Fruit fly (Drosophila melanogaster) whole organism, embryonic: ENCODE results near the gene spd-2.
A peak's percentile ranks its signal among the peaks of the same experiment; 100 is the strongest.

Experiments
- BEAF-32 ChIP-seq: fragments of 200-800 bp; sonication (Bioruptor generic); optimal IDR thresholded peaks from 3 replicates; lab custom pipeline; 2017; ENCODE audit warnings: missing biosample characterization, missing genetic modification characterization, mild to moderate bottlenecking, moderate library complexity, missing genetic modification reagents
- Blimp-1 ChIP-seq: fragments of 200-800 bp; sonication (Bioruptor generic); optimal IDR thresholded peaks from 3 replicates; lab custom pipeline; 2018; ENCODE audit warnings: missing biosample characterization, missing genetic modification characterization, mild to moderate bottlenecking, moderate library complexity, missing genetic modification reagents
- CG10147 ChIP-seq: fragments of 200-800 bp; sonication (Bioruptor generic); optimal IDR thresholded peaks from 2 replicates; lab custom pipeline; 2019; ENCODE audit warnings: missing biosample characterization, mild to moderate bottlenecking, missing genetic modification characterization, moderate library complexity
- CG11085 ChIP-seq: fragments of 200-800 bp; sonication (Bioruptor generic); IDR thresholded peaks from 2 replicates; pipeline ENCODE4 v1.3.6; 2022; ENCODE audit warnings: missing biosample characterization, missing genetic modification characterization
- CG11456 ChIP-seq: fragments of 200-800 bp; sonication (Bioruptor generic); IDR thresholded peaks from 3 replicates; pipeline ENCODE4 v1.3.6; 2022; ENCODE audit warnings: missing biosample characterization, missing genetic modification characterization
- CG12071 ChIP-seq: fragments of 200-800 bp; sonication (Bioruptor generic); optimal IDR thresholded peaks from 3 replicates; lab custom pipeline; 2018; ENCODE audit warnings: missing biosample characterization, mild to moderate bottlenecking, missing genetic modification characterization
- CG12155 ChIP-seq: fragments of 200-800 bp; sonication (Bioruptor generic); optimal IDR thresholded peaks from 3 replicates; lab custom pipeline; 2016; ENCODE audit warnings: missing biosample characterization, missing genetic modification characterization
- CG12942 ChIP-seq: fragments of 200-800 bp; sonication (Bioruptor generic); optimal IDR thresholded peaks from 3 replicates; lab custom pipeline; 2016; ENCODE audit warnings: missing biosample characterization, missing genetic modification characterization
- CG14710 ChIP-seq: fragments of 200-800 bp; sonication (Bioruptor generic); optimal IDR thresholded peaks from 3 replicates; lab custom pipeline; 2019; ENCODE audit warnings: missing biosample characterization, mild to moderate bottlenecking, missing genetic modification characterization, moderate library complexity
- CG2712 ChIP-seq: fragments of 200-800 bp; optimal IDR thresholded peaks from 3 replicates; lab custom pipeline; 2019; ENCODE audit warnings: missing biosample characterization, mild to moderate bottlenecking, missing genetic modification characterization, moderate library complexity
- CG31441 ChIP-seq: fragments of 200-800 bp; sonication (Bioruptor generic); IDR thresholded peaks from 2 replicates; pipeline ENCODE4 v1.3.6; 2022; ENCODE audit warnings: missing biosample characterization, missing genetic modification characterization
- CG3407 ChIP-seq: fragments of 200-800 bp; sonication (Bioruptor generic); optimal IDR thresholded peaks from 2 replicates; lab custom pipeline; 2018; ENCODE audit warnings: missing biosample characterization, mild to moderate bottlenecking, missing genetic modification characterization
- CG34422 ChIP-seq: fragments of 200-800 bp; sonication (Bioruptor generic); IDR thresholded peaks from 3 replicates; pipeline ENCODE4 v1.3.6; 2022; ENCODE audit warnings: missing biosample characterization, missing genetic modification characterization
- CG4360 ChIP-seq: fragments of 200-800 bp; sonication (Bioruptor generic); IDR thresholded peaks from 2 replicates; pipeline ENCODE4 v1.3.6; 2022; ENCODE audit warnings: missing biosample characterization, missing genetic modification characterization
- CG5180 ChIP-seq: fragments of 200-800 bp; sonication (Bioruptor generic); optimal IDR thresholded peaks from 3 replicates; lab custom pipeline; 2017; ENCODE audit warnings: missing biosample characterization, missing genetic modification characterization, mild to moderate bottlenecking, moderate library complexity, missing genetic modification reagents
- CG6689 ChIP-seq: fragments of 200-800 bp; sonication (Bioruptor generic); IDR thresholded peaks from 2 replicates; pipeline ENCODE4 v1.3.6; 2022; ENCODE audit warnings: missing biosample characterization, missing genetic modification characterization
- CG8290 ChIP-seq, 3 experiments: fragments of 200-800 bp; sonication (Bioruptor generic); optimal IDR thresholded peaks; 2 replicates each; lab custom pipeline; 2016 to 2019; ENCODE audit warnings: missing biosample characterization in 3 of 3, missing genetic modification characterization in 3 of 3, mild to moderate bottlenecking in 2 of 3, moderate library complexity in 1 of 3
- CG8924 ChIP-seq: fragments of 200-800 bp; optimal IDR thresholded peaks from 3 replicates; lab custom pipeline; 2019; ENCODE audit warnings: missing biosample characterization, mild to moderate bottlenecking, missing genetic modification characterization, moderate library complexity
- CG9797 ChIP-seq: fragments of 200-800 bp; sonication (Bioruptor generic); optimal IDR thresholded peaks from 3 replicates; lab custom pipeline; 2018; ENCODE audit warnings: missing biosample characterization, mild to moderate bottlenecking, missing genetic modification characterization
- CTCF ChIP-seq: fragments of 200-800 bp; sonication (Bioruptor generic); optimal IDR thresholded peaks from 2 replicates; lab custom pipeline; 2017; ENCODE audit warnings: missing biosample characterization, mild to moderate bottlenecking, missing genetic modification characterization, moderate library complexity
- CkIIα-i1 ChIP-seq: fragments of 200-800 bp; sonication (Bioruptor generic); IDR thresholded peaks from 2 replicates; pipeline ENCODE4 v1.3.6; 2022; ENCODE audit warnings: missing biosample characterization, missing genetic modification characterization
- D19B ChIP-seq: fragments of 200-800 bp; sonication (Bioruptor generic); optimal IDR thresholded peaks from 2 replicates; lab custom pipeline; 2017; ENCODE audit warnings: missing biosample characterization, mild to moderate bottlenecking, missing genetic modification characterization
- Dfd ChIP-seq, 2 experiments: fragments of >200 bp; optimal IDR thresholded peaks; 2 replicates each; lab custom pipeline; 2017; ENCODE audit warnings: missing biosample characterization in 2 of 2, missing genetic modification characterization in 2 of 2
- Drgx ChIP-seq: fragments of 200-800 bp; sonication (Bioruptor generic); IDR thresholded peaks from 2 replicates; pipeline ENCODE4 v1.3.6; 2022; ENCODE audit warnings: missing biosample characterization, missing genetic modification characterization
- Ets65A ChIP-seq: fragments of 200-800 bp; sonication (Bioruptor generic); peaks from one replicate; lab custom pipeline; 2016; ENCODE audit warnings: missing biosample characterization, missing genetic modification characterization
- Fer1 ChIP-seq: fragments of 200-800 bp; sonication (Bioruptor generic); optimal IDR thresholded peaks from 2 replicates; lab custom pipeline; 2017; ENCODE audit warnings: missing biosample characterization, mild to moderate bottlenecking, missing genetic modification characterization
- HLH3B ChIP-seq: fragments of 200-800 bp; sonication (Bioruptor generic); IDR thresholded peaks from 2 replicates; pipeline ENCODE4 v1.3.6; 2022; ENCODE audit warnings: missing biosample characterization, missing genetic modification characterization
- Med ChIP-seq: fragments of 200-800 bp; sonication (Bioruptor generic); peaks from one replicate; lab custom pipeline; 2016; ENCODE audit warnings: missing biosample characterization, missing genetic modification characterization, mild to moderate bottlenecking, inconsistent platforms, moderate library complexity
- Oaz ChIP-seq: fragments of 200-800 bp; sonication (Bioruptor generic); IDR thresholded peaks from 2 replicates; pipeline ENCODE4 v1.3.6; 2022; ENCODE audit warnings: missing biosample characterization, missing genetic modification characterization
- Poxn ChIP-seq: fragments of 200-800 bp; sonication (Bioruptor generic); IDR thresholded peaks from 2 replicates; pipeline ENCODE4 v1.3.6; 2022; ENCODE audit warnings: missing biosample characterization, missing genetic modification characterization
- Side ChIP-seq: fragments of 200-800 bp; sonication (Bioruptor generic); optimal IDR thresholded peaks from 2 replicates; lab custom pipeline; 2016; ENCODE audit warnings: missing biosample characterization, missing genetic modification characterization
- Stat92E ChIP-seq, 3 experiments: fragments of >200 bp in 2 of 3; fragments of 200-800 bp in 1 of 3; sonication (Bioruptor generic) in 1 of 3; optimal IDR thresholded peaks; 2 replicates each; lab custom pipeline; 2017 to 2019; ENCODE audit warnings: missing biosample characterization in 3 of 3, missing genetic modification characterization in 3 of 3, mild to moderate bottlenecking in 1 of 3, moderate library complexity in 1 of 3
- Taf1 ChIP-seq: fragments of 200-800 bp; sonication (Bioruptor generic); IDR thresholded peaks from 2 replicates; pipeline ENCODE4 v1.3.6; 2022; ENCODE audit warnings: missing biosample characterization, missing genetic modification characterization
- Vsx1 ChIP-seq: fragments of 200-800 bp; sonication (Bioruptor generic); optimal IDR thresholded peaks from 2 replicates; lab custom pipeline; 2017; ENCODE audit warnings: missing biosample characterization, mild to moderate bottlenecking, missing genetic modification characterization, missing genetic modification reagents
- ap ChIP-seq: fragments of 200-800 bp; sonication (Bioruptor generic); IDR thresholded peaks from 2 replicates; pipeline ENCODE4 v1.3.6; 2022; ENCODE audit warnings: missing biosample characterization, missing genetic modification characterization
- bab2 ChIP-seq: fragments of 200-800 bp; sonication (Bioruptor generic); optimal IDR thresholded peaks from 2 replicates; lab custom pipeline; 2016; ENCODE audit warnings: missing biosample characterization, missing genetic modification characterization
- bcd ChIP-seq: fragments of 200-800 bp; sonication (Bioruptor generic); optimal IDR thresholded peaks from 2 replicates; lab custom pipeline; 2017; ENCODE audit warnings: missing biosample characterization, mild to moderate bottlenecking, missing genetic modification characterization
- ci ChIP-seq: fragments of 200-800 bp; sonication (Bioruptor generic); IDR thresholded peaks from 3 replicates; pipeline ENCODE4 v1.3.6; 2022; ENCODE audit warnings: missing biosample characterization, missing genetic modification characterization
- fd96Cb ChIP-seq: fragments of 200-800 bp; sonication (Bioruptor generic); optimal IDR thresholded peaks from 2 replicates; lab custom pipeline; 2018; ENCODE audit warnings: missing biosample characterization, mild to moderate bottlenecking, missing genetic modification characterization, moderate library complexity
- gsb ChIP-seq: fragments of 200-800 bp; sonication (Bioruptor generic); IDR thresholded peaks from 2 replicates; pipeline ENCODE4 v1.3.6; 2022; ENCODE audit warnings: missing biosample characterization, missing genetic modification characterization
- hth ChIP-seq: fragments of >200 bp; optimal IDR thresholded peaks from 2 replicates; lab custom pipeline; 2017; ENCODE audit warnings: inconsistent platforms
- jing ChIP-seq: fragments of 200-800 bp; sonication (Bioruptor generic); optimal IDR thresholded peaks from 2 replicates; lab custom pipeline; 2018; ENCODE audit warnings: missing biosample characterization, mild to moderate bottlenecking, missing genetic modification characterization
- nmo ChIP-seq: fragments of 200-800 bp; sonication (Bioruptor generic); optimal IDR thresholded peaks from 2 replicates; lab custom pipeline; 2018; ENCODE audit warnings: missing biosample characterization, mild to moderate bottlenecking, missing genetic modification characterization, moderate library complexity
- prd ChIP-seq, 3 experiments: fragments of >200 bp in 2 of 3; fragments of 200-800 bp in 1 of 3; sonication (Bioruptor generic) in 1 of 3; optimal IDR thresholded peaks in 2 of 3; IDR thresholded peaks in 1 of 3; 2 replicates in 2 of 3; 3 replicates in 1 of 3; pipeline versions ENCODE4 v1.3.6 to Lab custom; 2017 to 2022; ENCODE audit warnings: missing biosample characterization in 1 of 3, missing genetic modification characterization in 1 of 3
- pum ChIP-seq: fragments of 200-800 bp; sonication (Bioruptor generic); optimal IDR thresholded peaks from 2 replicates; lab custom pipeline; 2016; ENCODE audit warnings: missing biosample characterization, missing genetic modification characterization
- sim ChIP-seq: fragments of 200-800 bp; sonication (Bioruptor generic); IDR thresholded peaks from 2 replicates; pipeline ENCODE4 v1.3.6; 2022; ENCODE audit warnings: missing biosample characterization, missing genetic modification characterization
- sna ChIP-seq: fragments of 200-800 bp; sonication (Bioruptor generic); IDR thresholded peaks from 2 replicates; pipeline ENCODE4 v1.3.6; 2022; ENCODE audit warnings: missing biosample characterization, missing genetic modification characterization; ENCODE audit not compliant: partially characterized antibody
- tgo ChIP-seq: fragments of 200-800 bp; sonication (Bioruptor generic); IDR thresholded peaks from 3 replicates; pipeline ENCODE4 v1.3.6; 2022; ENCODE audit warnings: missing biosample characterization, missing genetic modification characterization
- twi ChIP-seq: fragments of 200-800 bp; optimal IDR thresholded peaks from 2 replicates; lab custom pipeline; 2019; ENCODE audit warnings: missing biosample characterization, mild to moderate bottlenecking, missing genetic modification characterization, moderate library complexity
- usp ChIP-seq: fragments of >200 bp; optimal IDR thresholded peaks from 2 replicates; lab custom pipeline; 2017; ENCODE audit warnings: missing biosample characterization, missing genetic modification characterization

The spd-2 gene

dm6 chr3L:16631844-16632537 is 37.2 kb upstream of the spd-2 start (continued):
- TF ChIP-seq fd96Cb (tag; lab: Kevin White, UChicago) (peak; percentile 3), CTCF (GFP tag; lab: Kevin White, UChicago) (peak; percentile 77), sna (GFP tag; lab: Robert Waterston, UW) (no peak), CG34422 (GFP tag; lab: Robert Waterston, UW) (0 out of 3 replicates have a peak, but pooled peaks have one; percentile 38), CG9797 (GFP tag; lab: Kevin White, UChicago) (no peak), CG8290 (GFP tag; optimal IDR thresholded peaks at IDR 0.05; lab: Kevin White, UChicago) (peak; percentile 23), CG8290 (tag; optimal IDR thresholded peaks at IDR 0.05; lab: Kevin White, UChicago) (no peak), CG5180 (no peak), Taf1 (no peak), CG14710 (tag; lab: Kevin White, UChicago) (peak; percentile 25), pum (GFP tag; lab: Kevin White, UChicago) (no peak), hth (lab: Kevin White, UChicago) (no peak), Drgx (GFP tag; lab: Robert Waterston, UW) (no peak), jing (GFP tag; lab: Kevin White, UChicago) (no peak), bab2 (GFP tag; lab: Kevin White, UChicago) (no peak), HLH3B (GFP tag; lab: Robert Waterston, UW) (no peak), CG2712 (tag; lab: Kevin White, UChicago) (peak; percentile 15), CkIIα-i1 (GFP tag; lab: Robert Waterston, UW) (no peak), ap (no peak), CG8924 (tag; lab: Kevin White, UChicago) (no peak), sim (no peak), gsb (GFP tag; lab: Robert Waterston, UW) (no peak), CG3407 (no peak), CG10147 (GFP tag; lab: Kevin White, UChicago) (no peak), usp (no peak), twi (tag; lab: Kevin White, UChicago) (no peak), CG12071 (GFP tag; lab: Kevin White, UChicago) (no peak), Blimp-1 (GFP tag; lab: Kevin White, UChicago) (peak; percentile 44), Side (GFP tag; lab: Kevin White, UChicago) (no peak), Ets65A (GFP tag; lab: Kevin White, UChicago) (peak; percentile 54), Oaz (GFP tag; lab: Robert Waterston, UW) (no peak), CG31441 (GFP tag; lab: Robert Waterston, UW) (no peak), D19B (GFP tag; lab: Kevin White, UChicago) (no peak), bcd (GFP tag; lab: Kevin White, UChicago) (no peak), Poxn (GFP tag; lab: Robert Waterston, UW) (no peak), Vsx1 (GFP tag; lab: Kevin White, UChicago) (no peak), CG4360 (GFP tag; lab: Robert Waterston, UW) (0 out of 2 replicates have a peak, but pooled peaks have one; percentile 9), Dfd (GFP tag; optimal IDR thresholded peaks at IDR 0.05; lab: Kevin White, UChicago) (no peak), Stat92E (GFP tag; optimal IDR thresholded peaks at IDR 0.05; lab: Kevin White, UChicago) (no peak), CG12942 (GFP tag; lab: Kevin White, UChicago) (no peak), ci (GFP tag; lab: Robert Waterston, UW) (0 out of 3 replicates have a peak, but pooled peaks have one; percentile 32), nmo (peak; percentile 16), Med (peak; percentile 68), CG11085 (GFP tag; lab: Robert Waterston, UW) (no peak), BEAF-32 (GFP tag; lab: Kevin White, UChicago) (no peak), tgo (GFP tag; lab: Robert Waterston, UW) (0 out of 3 replicates have a peak, but pooled peaks have one; percentile 14), CG12155 (no peak), CG11456 (GFP tag; lab: Robert Waterston, UW) (no peak), CG6689 (GFP tag; lab: Robert Waterston, UW) (no peak), prd (optimal IDR thresholded peaks at IDR 0.05; lab: Kevin White, UChicago) (no peak), prd (GFP tag; IDR thresholded peaks at IDR 0.05; lab: Robert Waterston, UW) (peak; percentile 61; the same call in 2 of the 3 replicates), Fer1 (no peak)
